Fruit fly (Drosophila melanogaster) whole organism, wandering third instar larva: ENCODE data around the gene Spc105R.
A peak's percentile ranks its signal among the peaks of the same experiment; 100 is the strongest.

Experiments used
- Abd-B ChIP-seq: fragments of >200 bp; optimal IDR thresholded peaks from 2 replicates; lab custom pipeline; 2017; ENCODE audit warnings: missing biosample characterization, missing genetic modification characterization
- CG32264 ChIP-seq: fragments of 200-800 bp; sonication (Bioruptor generic); optimal IDR thresholded peaks from 2 replicates; lab custom pipeline; 2016; ENCODE audit warnings: missing biosample characterization, missing genetic modification characterization
- CG9705 ChIP-seq: fragments of 200-800 bp; sonication (Bioruptor generic); optimal IDR thresholded peaks from 2 replicates; lab custom pipeline; 2018; ENCODE audit warnings: missing biosample characterization, mild to moderate bottlenecking, missing genetic modification characterization
- CrebA ChIP-seq: fragments of 200-800 bp; sonication (Bioruptor generic); optimal IDR thresholded peaks from 2 replicates; lab custom pipeline; 2016; ENCODE audit warnings: missing biosample characterization, mild to moderate bottlenecking, missing genetic modification characterization, borderline replicate concordance
- Dfd ChIP-seq: fragments of >200 bp; optimal IDR thresholded peaks from 2 replicates; lab custom pipeline; 2017; ENCODE audit warnings: missing biosample characterization, missing genetic modification characterization
- Dif ChIP-seq: fragments of 200-275, 200-300 bp; sonication (Bioruptor generic); optimal IDR thresholded peaks from 2 replicates; lab custom pipeline; 2018; ENCODE audit warnings: missing biosample characterization, missing genetic modification characterization; ENCODE audit not compliant: partially characterized antibody
- GATAd ChIP-seq: sonication (Bioruptor generic); optimal IDR thresholded peaks from 2 replicates; lab custom pipeline; 2016; ENCODE audit warnings: missing biosample characterization, missing genetic modification characterization
- Hnf4 ChIP-seq: fragments of 200-800 bp; sonication (Bioruptor generic); optimal IDR thresholded peaks from 2 replicates; lab custom pipeline; 2016; ENCODE audit warnings: missing biosample characterization, mild to moderate bottlenecking, missing genetic modification characterization
- Hr78 ChIP-seq: fragments of >200 bp; optimal IDR thresholded peaks from 2 replicates; lab custom pipeline; 2017; ENCODE audit warnings: missing biosample characterization, missing genetic modification characterization
- Hr83 ChIP-seq: fragments of 200-300 bp; sonication (Bioruptor generic); optimal IDR thresholded peaks from 2 replicates; lab custom pipeline; 2016; ENCODE audit warnings: missing biosample characterization, mild to moderate bottlenecking, missing genetic modification characterization, moderate library complexity; ENCODE audit not compliant: poor library complexity, severe bottlenecking
- Jra ChIP-seq: sonication (Bioruptor generic); optimal IDR thresholded peaks from 2 replicates; lab custom pipeline; 2016; ENCODE audit warnings: missing biosample characterization, missing genetic modification characterization
- Mio ChIP-seq: sonication (Bioruptor generic); optimal IDR thresholded peaks from 2 replicates; lab custom pipeline; 2016; ENCODE audit warnings: missing biosample characterization, missing genetic modification characterization
- Myc ChIP-seq: fragments of >200 bp; optimal IDR thresholded peaks from 2 replicates; lab custom pipeline; 2017
- N ChIP-seq: fragments of >200 bp; optimal IDR thresholded peaks from 2 replicates; lab custom pipeline; 2018; ENCODE audit warnings: missing biosample characterization, missing external identifiers, missing genetic modification characterization
- OdsH ChIP-seq: fragments of 200-800 bp; sonication (Bioruptor generic); optimal IDR thresholded peaks from 2 replicates; lab custom pipeline; 2016; ENCODE audit warnings: missing biosample characterization, mild to moderate bottlenecking, missing genetic modification characterization
- Rel ChIP-seq, 2 experiments: fragments of 200-800 bp; sonication (Bioruptor generic) in 1 of 2; optimal IDR thresholded peaks; 2 replicates in 1 of 2; 3 replicates in 1 of 2; lab custom pipeline; 2016 to 2019; ENCODE audit warnings: mild to moderate bottlenecking in 2 of 2, missing biosample characterization in 2 of 2, missing genetic modification characterization in 2 of 2, moderate library complexity in 1 of 2
- Sp1 ChIP-seq: fragments of 200-800 bp; sonication (Bioruptor generic); optimal IDR thresholded peaks from 3 replicates; lab custom pipeline; 2019; ENCODE audit warnings: missing biosample characterization, mild to moderate bottlenecking, missing genetic modification characterization, moderate library complexity
- Vsx2 ChIP-seq: fragments of 200-300, 225-300 bp; sonication (Bioruptor generic); optimal IDR thresholded peaks from 2 replicates; lab custom pipeline; 2018; ENCODE audit warnings: missing biosample characterization, missing genetic modification characterization; ENCODE audit not compliant: partially characterized antibody
- br ChIP-seq: fragments of 200-800 bp; sonication (Bioruptor generic); optimal IDR thresholded peaks from 2 replicates; lab custom pipeline; 2016; ENCODE audit warnings: missing biosample characterization, missing genetic modification characterization
- brk ChIP-seq: fragments of 200-800 bp; sonication (Bioruptor generic); optimal IDR thresholded peaks from 2 replicates; lab custom pipeline; 2016; ENCODE audit warnings: missing biosample characterization, mild to moderate bottlenecking, missing genetic modification characterization
- dl ChIP-seq, 2 experiments: fragments of 175-275, 200-275 bp in 1 of 2; fragments of 200-275 bp in 1 of 2; sonication (Bioruptor generic); optimal IDR thresholded peaks; lab custom pipeline; 2018; ENCODE audit warnings: mild to moderate bottlenecking in 2 of 2, missing biosample characterization in 2 of 2, missing genetic modification characterization in 2 of 2, moderate library complexity in 2 of 2; ENCODE audit not compliant: partially characterized antibody in 2 of 2, insufficient read depth in 1 of 2
- dmrt93B ChIP-seq: fragments of 200-800 bp; sonication (Bioruptor generic); optimal IDR thresholded peaks from 2 replicates; lab custom pipeline; 2018; ENCODE audit warnings: missing biosample characterization, mild to moderate bottlenecking, missing genetic modification characterization
- dsf ChIP-seq: sonication (Bioruptor generic); optimal IDR thresholded peaks from 2 replicates; lab custom pipeline; 2016; ENCODE audit warnings: missing biosample characterization, missing genetic modification characterization, borderline replicate concordance
- ey ChIP-seq: fragments of 200-800 bp; sonication (Bioruptor generic); optimal IDR thresholded peaks from 2 replicates; lab custom pipeline; 2016; ENCODE audit warnings: missing biosample characterization, missing genetic modification characterization
- foxo ChIP-seq, 2 experiments: fragments of 200-800 bp; sonication (Bioruptor generic); optimal IDR thresholded peaks; 2 replicates in 1 of 2; 3 replicates in 1 of 2; lab custom pipeline; 2016 to 2017; ENCODE audit warnings: missing biosample characterization in 2 of 2, missing genetic modification characterization in 2 of 2
- fru ChIP-seq: fragments of 200-800 bp; sonication (Bioruptor generic); optimal IDR thresholded peaks from 3 replicates; lab custom pipeline; 2016; ENCODE audit warnings: missing biosample characterization, mild to moderate bottlenecking, missing genetic modification characterization
- jim ChIP-seq: fragments of 175-275, 200-325 bp; sonication (Bioruptor generic); optimal IDR thresholded peaks from 2 replicates; lab custom pipeline; 2016; ENCODE audit warnings: missing biosample characterization, mild to moderate bottlenecking, missing genetic modification characterization
- lola ChIP-seq: fragments of >200 bp; optimal IDR thresholded peaks from 2 replicates; lab custom pipeline; 2017; ENCODE audit warnings: missing biosample characterization, missing genetic modification characterization
- pan ChIP-seq: fragments of >200 bp; optimal IDR thresholded peaks from 2 replicates; lab custom pipeline; 2017
- rgr ChIP-seq: fragments of 200-800 bp; sonication (Bioruptor generic); optimal IDR thresholded peaks from 3 replicates; lab custom pipeline; 2016; ENCODE audit warnings: missing biosample characterization, mild to moderate bottlenecking, missing genetic modification characterization
- sage ChIP-seq: fragments of 200-800 bp; sonication (Bioruptor generic); optimal IDR thresholded peaks from 2 replicates; lab custom pipeline; 2016; ENCODE audit warnings: missing biosample characterization, mild to moderate bottlenecking, missing genetic modification characterization
- sv ChIP-seq: fragments of 200-800 bp; sonication (Bioruptor generic); optimal IDR thresholded peaks from 3 replicates; lab custom pipeline; 2016; ENCODE audit warnings: missing biosample characterization, missing genetic modification characterization
- tai ChIP-seq: sonication (Bioruptor generic); optimal IDR thresholded peaks from 2 replicates; lab custom pipeline; 2016; ENCODE audit warnings: missing biosample characterization, missing genetic modification characterization
- usp ChIP-seq: fragments of >200 bp; optimal IDR thresholded peaks from 2 replicates; lab custom pipeline; 2017; ENCODE audit warnings: missing biosample characterization, missing genetic modification characterization
- woc ChIP-seq: sonication (Bioruptor generic); optimal IDR thresholded peaks from 2 replicates; lab custom pipeline; 2016; ENCODE audit warnings: missing biosample characterization, mild to moderate bottlenecking, missing genetic modification characterization

Gene Spc105R

DNA sequence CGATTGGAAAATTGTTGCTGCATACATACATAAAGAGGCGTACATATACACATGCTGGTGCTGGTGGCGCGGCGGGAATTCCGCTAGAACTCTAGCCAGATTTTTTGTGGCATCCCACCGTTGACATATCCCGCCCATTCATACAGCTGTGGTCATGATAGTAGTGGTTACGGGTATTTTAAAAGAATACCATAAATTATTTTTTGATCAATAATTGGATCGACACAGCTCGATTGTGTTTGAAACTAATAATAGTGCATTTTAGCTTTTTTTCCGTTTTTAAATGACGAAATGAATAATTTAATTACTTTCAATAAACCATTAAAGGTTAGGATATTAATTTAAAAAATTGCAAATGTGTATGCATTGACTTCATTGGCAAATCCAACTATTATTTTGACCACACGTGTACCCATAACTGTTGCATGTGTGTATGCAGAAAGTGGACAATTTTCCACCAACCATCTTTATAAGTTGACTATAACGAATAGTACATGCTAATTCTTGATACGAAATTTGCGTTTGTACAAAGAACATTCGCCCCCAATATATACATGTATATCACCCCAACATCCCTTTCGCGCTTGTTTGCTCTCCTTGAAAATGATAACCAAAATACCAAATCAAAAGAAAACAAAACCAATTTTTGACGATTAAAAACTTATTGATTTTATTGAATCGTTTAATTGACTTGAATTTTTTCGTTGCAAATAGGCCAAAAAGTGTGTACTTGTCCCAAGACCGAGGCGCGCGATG lies 28.1 kb upstream of the Spc105R start (continued):
- TF ChIP-seq lola (GFP tag; lab: Kevin White, UChicago) (no peak), tai (GFP tag; lab: Kevin White, UChicago) (no peak), Myc (lab: Kevin White, UChicago) (peak; percentile 76), dmrt93B (GFP tag; lab: Kevin White, UChicago) (peak; percentile 41), Sp1 (GFP tag; lab: Kevin White, UChicago) (peak; percentile 46), Hnf4 (GFP tag; lab: Kevin White, UChicago) (peak; percentile 73), foxo (GFP tag; optimal IDR thresholded peaks at IDR 0.05; lab: Kevin White, UChicago) (peak in 1 of 2 experiments; percentile 80), Dfd (GFP tag; lab: Kevin White, UChicago) (no peak), Vsx2 (GFP tag; lab: Kevin White, UChicago) (no peak), Mio (GFP tag; lab: Kevin White, UChicago) (no peak), Rel (GFP tag; optimal IDR thresholded peaks at IDR 0.05; lab: Kevin White, UChicago) (no peak), Rel (tag; optimal IDR thresholded peaks at IDR 0.05; lab: Kevin White, UChicago) (no peak), Hr78 (no peak), sv (GFP tag; lab: Kevin White, UChicago) (peak; percentile 55)
- TF ChIP-seq, all 38 proteins: peak for 18

DNA sequence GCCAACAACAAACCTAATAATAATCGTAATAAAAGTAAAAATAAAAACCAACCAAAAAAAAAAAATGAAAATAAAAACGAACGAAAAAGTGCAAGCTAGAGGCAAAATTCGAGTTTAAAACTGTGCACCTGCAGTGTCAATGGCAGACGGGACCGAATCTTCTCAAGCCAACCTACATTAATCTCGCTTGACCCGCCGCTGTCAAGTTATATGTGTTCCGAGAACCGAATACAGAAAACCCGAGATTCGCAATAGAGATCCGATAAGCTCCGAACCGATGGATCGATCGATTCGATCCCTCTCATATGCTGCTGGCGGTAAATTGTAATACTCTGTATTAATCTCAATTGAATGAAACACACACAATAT lies 27.6 kb upstream of the Spc105R start:
- TF ChIP-seq CG9705 (GFP tag; lab: Kevin White, UChicago) (no peak), Mio (GFP tag; lab: Kevin White, UChicago) (no peak), CrebA (GFP tag; lab: Kevin White, UChicago) (no peak), dmrt93B (GFP tag; lab: Kevin White, UChicago) (no peak), Hr78 (no peak), Abd-B (GFP tag; lab: Kevin White, UChicago) (no peak), Dfd (GFP tag; lab: Kevin White, UChicago) (no peak), Dif (no peak), GATAd (GFP tag; lab: Kevin White, UChicago) (no peak), dl (GFP tag; optimal IDR thresholded peaks at IDR 0.05; lab: Kevin White, UChicago; ENCODE audit: insufficient read depth in 1 of 2, partially characterized antibody in 2 of 2) (no peak), Hnf4 (GFP tag; lab: Kevin White, UChicago) (no peak), sv (GFP tag; lab: Kevin White, UChicago) (no peak), CG32264 (GFP tag; lab: Kevin White, UChicago) (no peak), N (GFP tag; lab: Kevin White, UChicago) (no peak)

DNA sequence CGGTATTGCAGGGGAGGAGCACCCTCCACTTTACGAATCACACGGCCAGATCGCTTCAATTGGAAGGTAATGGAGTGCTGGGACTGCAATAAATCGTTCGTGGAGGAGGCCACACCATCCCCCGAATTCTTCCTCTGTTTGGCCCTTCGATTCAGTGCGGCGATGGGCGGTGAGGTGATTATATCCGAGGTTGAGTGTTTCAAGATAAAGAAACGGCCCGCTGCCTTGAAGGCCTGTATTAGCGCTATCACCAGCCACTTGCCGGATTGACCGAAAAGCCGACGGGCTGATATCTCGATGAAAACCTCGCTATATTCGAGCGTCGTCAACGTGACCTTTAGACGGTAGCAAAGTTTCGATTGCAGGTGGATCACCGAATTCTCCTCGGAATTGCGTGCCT lies 22.7 kb upstream of the Spc105R start:
- TF ChIP-seq ey (GFP tag; lab: Kevin White, UChicago): no peak
- TF ChIP-seq Abd-B (GFP tag; lab: Kevin White, UChicago): no peak
- TF ChIP-seq Rel (GFP tag; optimal IDR thresholded peaks at IDR 0.05; lab: Kevin White, UChicago): no peak
- peak; percentile 78 for TF ChIP-seq Rel (tag; optimal IDR thresholded peaks at IDR 0.05; lab: Kevin White, UChicago)

DNA sequence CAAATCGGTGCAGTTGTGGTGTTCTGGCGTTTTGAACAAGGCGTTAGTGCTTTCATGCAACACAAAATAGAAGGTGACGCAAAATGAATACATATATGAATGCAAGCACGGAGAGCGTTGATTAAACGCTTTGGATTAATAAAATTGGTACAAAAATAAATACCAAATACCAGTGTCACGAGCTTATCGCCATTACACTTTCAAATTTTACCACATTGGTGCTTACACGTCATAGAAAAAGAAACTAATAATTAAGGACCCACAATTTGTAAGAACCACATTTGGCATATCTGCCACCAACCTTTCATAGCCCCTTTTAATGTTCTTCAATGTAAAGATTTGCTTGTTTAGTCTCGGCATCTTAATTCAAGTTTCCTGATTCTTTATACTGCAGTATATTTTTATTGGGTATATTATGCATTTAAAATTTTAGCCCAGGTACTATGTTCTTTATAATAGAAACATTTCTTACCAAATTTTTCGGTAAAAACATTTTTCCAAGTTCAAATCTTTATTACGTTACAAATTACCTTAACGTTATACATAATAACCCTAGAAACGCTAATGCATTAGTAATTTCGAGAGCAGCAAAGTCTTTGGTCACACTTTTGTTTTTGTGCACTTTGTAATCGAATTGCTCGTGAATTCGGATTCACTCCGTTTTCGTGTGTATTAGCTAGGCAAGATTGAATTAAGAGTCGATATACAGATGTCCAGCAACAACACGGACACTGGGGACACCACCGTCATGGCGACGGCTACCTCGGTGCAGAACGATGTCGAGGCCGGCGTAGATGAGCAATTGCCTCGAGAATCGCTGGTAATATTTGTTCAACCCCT lies 21.8 kb upstream of the Spc105R start, which contains the start of the genes Pex16 and Pex14:
Gene Pex16, minus strand, starts transcription at position 41 of the 840 bp plus-strand sequence.
Gene Pex14, plus strand, starts transcription at position 576 of the 840 bp plus-strand sequence.
- TF ChIP-seq Sp1 (GFP tag; lab: Kevin White, UChicago) (peak; percentile 52), rgr (peak; percentile 94), dsf (GFP tag; lab: Kevin White, UChicago) (no peak), tai (GFP tag; lab: Kevin White, UChicago) (no peak), CG32264 (GFP tag; lab: Kevin White, UChicago) (no peak), foxo (GFP tag; optimal IDR thresholded peaks at IDR 0.05; lab: Kevin White, UChicago) (peak in 1 of 2 experiments; percentile 80), Hnf4 (GFP tag; lab: Kevin White, UChicago) (peak; percentile 56), jim (GFP tag; lab: Kevin White, UChicago) (no peak), Myc (lab: Kevin White, UChicago) (no peak), CrebA (GFP tag; lab: Kevin White, UChicago) (no peak), Jra (GFP tag; lab: Kevin White, UChicago) (no peak), ey (GFP tag; lab: Kevin White, UChicago) (peak; percentile 72), Hr83 (GFP tag; lab: Kevin White, UChicago) (peak; percentile 24), sage (GFP tag; lab: Kevin White, UChicago) (no peak), dl (GFP tag; optimal IDR thresholded peaks at IDR 0.05; lab: Kevin White, UChicago; ENCODE audit: insufficient read depth in 1 of 2, partially characterized antibody in 2 of 2) (no peak), fru (GFP tag; lab: Kevin White, UChicago) (peak; percentile 69), woc (GFP tag; lab: Kevin White, UChicago) (peak; percentile 80), Dif (no peak), pan (no peak), Abd-B (GFP tag; lab: Kevin White, UChicago) (no peak), lola (GFP tag; lab: Kevin White, UChicago) (no peak), CG9705 (GFP tag; lab: Kevin White, UChicago) (peak; percentile 28), Hr78 (no peak), Rel (GFP tag; optimal IDR thresholded peaks at IDR 0.05; lab: Kevin White, UChicago) (no peak), Rel (tag; optimal IDR thresholded peaks at IDR 0.05; lab: Kevin White, UChicago) (no peak), usp (no peak), OdsH (GFP tag; lab: Kevin White, UChicago) (peak; percentile 53), dmrt93B (GFP tag; lab: Kevin White, UChicago) (no peak), GATAd (GFP tag; lab: Kevin White, UChicago) (no peak), brk (GFP tag; lab: Kevin White, UChicago) (no peak), br (GFP tag; lab: Kevin White, UChicago) (peak; percentile 65), sv (GFP tag; lab: Kevin White, UChicago) (peak; percentile 66)
